Worm (Caenorhabditis elegans) whole organism, early embryonic: ENCODE measurements around the gene tre-5.

ENCODE experiments used
- B0310.2 ChIP-seq: sonication (generic microtip); optimal IDR thresholded peaks from 2 replicates; lab custom pipeline; 2016; ENCODE audit warnings: mild to moderate bottlenecking, missing genetic modification characterization, missing compliant biosample characterization
- F13C5.2 ChIP-seq: sonication (generic microtip); optimal IDR thresholded peaks from 2 replicates; lab custom pipeline; 2017; ENCODE audit warnings: mild to moderate bottlenecking, missing genetic modification characterization, inconsistent platforms, missing compliant biosample characterization
- aly-1 ChIP-seq: sonication (generic microtip); optimal IDR thresholded peaks from 2 replicates; lab custom pipeline; 2016; ENCODE audit warnings: missing genetic modification characterization, missing compliant biosample characterization
- ama-1 ChIP-seq: fragments of 150-350 bp; optimal IDR thresholded peaks from 2 replicates; lab custom pipeline; 2014
- ceh-13 ChIP-seq: fragments of 200-800 bp; sonication (Bioruptor generic); optimal IDR thresholded peaks from 2 replicates; lab custom pipeline; 2018; ENCODE audit warnings: mild to moderate bottlenecking, missing genetic modification characterization, missing compliant biosample characterization
- ceh-36 ChIP-seq: sonication (generic microtip); optimal IDR thresholded peaks from 2 replicates; lab custom pipeline; 2016; ENCODE audit warnings: missing genetic modification characterization, inconsistent platforms, missing compliant biosample characterization
- flt-1 ChIP-seq: fragments of 200-800 bp; sonication (Bioruptor generic); IDR thresholded peaks from 2 replicates; pipeline ENCODE4 v1.3.6; 2022; ENCODE audit warnings: missing genetic modification characterization, missing compliant biosample characterization
- hmbx-1 ChIP-seq: sonication (generic microtip); optimal IDR thresholded peaks from 2 replicates; lab custom pipeline; 2016; ENCODE audit warnings: mild to moderate bottlenecking, missing genetic modification characterization, missing compliant biosample characterization
- hmg-4 ChIP-seq: fragments of 200-800 bp; sonication (Bioruptor generic); optimal IDR thresholded peaks from 2 replicates; lab custom pipeline; 2018; ENCODE audit warnings: mild to moderate bottlenecking, missing genetic modification characterization, missing compliant biosample characterization
- pes-1 ChIP-seq: fragments of 200-800 bp; sonication (Bioruptor generic); IDR thresholded peaks from 2 replicates; pipeline ENCODE4 v1.3.6; 2022; ENCODE audit warnings: missing genetic modification reagents, missing genetic modification characterization, missing compliant biosample characterization
- scrt-1 ChIP-seq: fragments of 200-800 bp; sonication (Bioruptor generic); IDR thresholded peaks from 2 replicates; pipeline ENCODE4 v1.3.6; 2022; ENCODE audit warnings: missing genetic modification characterization, missing compliant biosample characterization
- tbx-11 ChIP-seq: fragments of 200-800 bp; sonication (Bioruptor generic); IDR thresholded peaks from 2 replicates; pipeline ENCODE4 v1.3.6; 2022; ENCODE audit warnings: missing genetic modification characterization, missing compliant biosample characterization
- tbx-37 ChIP-seq: fragments of 200-800 bp; sonication (Bioruptor generic); conservative IDR thresholded peaks from 2 replicates; pipeline ENCODE4 v1.3.6; 2022; ENCODE audit warnings: missing genetic modification reagents, missing genetic modification characterization, missing compliant biosample characterization
- tra-4 ChIP-seq: sonication (generic microtip); optimal IDR thresholded peaks from 2 replicates; lab custom pipeline; 2017; ENCODE audit warnings: missing genetic modification characterization, missing compliant biosample characterization

- TF ChIP-seq tra-4 (tag; lab: Kevin White, UChicago) (no peak), hmg-4 (GFP tag; lab: Kevin White, UChicago) (no peak), F13C5.2 (tag; lab: Kevin White, UChicago) (no peak), ama-1 (no peak), B0310.2 (tag; lab: Kevin White, UChicago) (no peak), flt-1 (GFP tag; lab: Robert Waterston, UW) (no peak), tbx-11 (GFP tag; lab: Robert Waterston, UW) (no peak), tbx-37 (GFP tag; lab: Robert Waterston, UW) (no peak), hmbx-1 (tag; lab: Kevin White, UChicago) (no peak), aly-1 (no peak), ceh-36 (tag; lab: Kevin White, UChicago) (no peak), scrt-1 (no peak), pes-1 (GFP tag; lab: Robert Waterston, UW) (no peak), ceh-13 (GFP tag; lab: Kevin White, UChicago) (no peak)
These were observed 32.8 kb upstream of the tre-5 start for ce11 chrII:87937-88336.
